Fruit fly (Drosophila melanogaster): Measurements from ENCODE around the gene Tango5.

DNA sequence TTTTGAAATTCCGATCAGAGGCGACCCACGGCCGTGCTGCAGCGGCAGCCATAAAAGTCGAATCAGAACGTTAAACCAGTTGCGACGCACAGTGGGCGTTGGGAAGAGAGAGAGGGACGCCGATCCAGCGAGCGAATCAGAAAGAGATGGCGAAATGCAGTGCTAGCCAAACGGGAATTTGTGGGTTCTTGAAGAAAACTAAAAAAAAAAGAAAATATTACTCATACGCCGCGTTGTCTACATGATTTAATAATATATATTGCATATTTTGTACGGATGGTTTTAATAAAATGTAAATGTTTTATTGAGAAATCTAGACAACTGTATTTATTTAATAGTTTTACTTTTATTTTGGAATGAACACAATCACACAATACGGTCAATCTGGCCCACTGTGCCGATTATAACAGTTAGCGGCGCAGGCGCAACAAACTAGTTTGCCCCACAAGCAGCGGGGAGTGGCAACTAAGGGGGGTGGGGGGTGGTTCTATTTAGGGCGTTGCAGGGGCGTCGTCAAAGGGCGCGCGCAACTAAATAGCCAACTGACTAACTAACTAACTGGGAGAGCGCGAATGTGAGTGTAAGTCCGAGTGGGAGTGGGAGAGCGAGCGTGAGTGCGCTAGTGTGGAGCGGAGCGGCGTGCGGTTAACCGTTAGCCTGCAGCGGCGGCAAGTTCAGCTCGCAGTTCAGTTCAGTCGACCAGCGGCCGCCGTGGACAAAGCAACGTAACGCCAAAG, 7.8 kb upstream of the Tango5 start, which contains the start of gene CG15211:
- no peak for TF ChIP-seq CG8478 (optimal IDR thresholded peaks at IDR 0.05)
- no peak for TF ChIP-seq CTCF (optimal IDR thresholded peaks at IDR 0.05)

All from S2 (cell line).